Fruit fly (Drosophila melanogaster) whole organism, embryonic: ENCODE data around the gene CG31559.
A peak's percentile ranks its signal among the peaks of the same experiment; 100 is the strongest.

Experiments used
- Adf1 ChIP-seq: fragments of 200-800 bp; sonication (Bioruptor generic); IDR thresholded peaks from 2 replicates; pipeline ENCODE4 v1.3.6; 2022; ENCODE audit warnings: missing biosample characterization, missing genetic modification characterization
- Asciz ChIP-seq: fragments of 200-800 bp; sonication (Bioruptor generic); optimal IDR thresholded peaks from 2 replicates; lab custom pipeline; 2017; ENCODE audit warnings: missing biosample characterization, mild to moderate bottlenecking, missing genetic modification characterization, missing genetic modification reagents
- Blimp-1 ChIP-seq: fragments of 200-800 bp; sonication (Bioruptor generic); optimal IDR thresholded peaks from 3 replicates; lab custom pipeline; 2018; ENCODE audit warnings: missing biosample characterization, missing genetic modification characterization, mild to moderate bottlenecking, moderate library complexity, missing genetic modification reagents
- C15 ChIP-seq: fragments of 200-800 bp; sonication (Bioruptor generic); IDR thresholded peaks from 3 replicates; pipeline ENCODE4 v1.3.6; 2022; ENCODE audit warnings: missing biosample characterization, missing genetic modification characterization
- CG11247 ChIP-seq: fragments of 200-800 bp; sonication (Bioruptor generic); IDR thresholded peaks from 2 replicates; pipeline ENCODE4 v1.3.6; 2022; ENCODE audit warnings: missing biosample characterization, missing genetic modification characterization
- CG11504 ChIP-seq: fragments of 200-800 bp; sonication (Bioruptor generic); optimal IDR thresholded peaks from 3 replicates; lab custom pipeline; 2019; ENCODE audit warnings: missing biosample characterization, mild to moderate bottlenecking, missing genetic modification characterization, moderate library complexity
- CG1233 ChIP-seq: fragments of 200-800 bp; sonication (Bioruptor generic); optimal IDR thresholded peaks from 4 replicates; lab custom pipeline; 2018; ENCODE audit warnings: missing biosample characterization, mild to moderate bottlenecking, missing genetic modification characterization
- CG12659 ChIP-seq: fragments of 200-800 bp; sonication (Bioruptor generic); optimal IDR thresholded peaks from 3 replicates; lab custom pipeline; 2017; ENCODE audit warnings: mild to moderate bottlenecking, missing biosample characterization, missing genetic modification reagents, missing genetic modification characterization
- CG15514 ChIP-seq: fragments of 200-800 bp; sonication (Bioruptor generic); optimal IDR thresholded peaks from 3 replicates; lab custom pipeline; 2017; ENCODE audit warnings: missing biosample characterization, missing genetic modification characterization, mild to moderate bottlenecking, moderate library complexity, missing genetic modification reagents
- CG17328 ChIP-seq: fragments of 200-800 bp; sonication (Bioruptor generic); IDR thresholded peaks from 2 replicates; pipeline ENCODE4 v1.3.6; 2022; ENCODE audit warnings: missing biosample characterization, missing genetic modification characterization
- CG18764 ChIP-seq: fragments of 200-800 bp; sonication (Bioruptor generic); optimal IDR thresholded peaks from 3 replicates; lab custom pipeline; 2016; ENCODE audit warnings: missing biosample characterization, missing genetic modification characterization
- CG2199 ChIP-seq: fragments of 200-800 bp; sonication (Bioruptor generic); IDR thresholded peaks from 3 replicates; pipeline ENCODE4 v1.3.6; 2022; ENCODE audit warnings: missing biosample characterization, missing genetic modification characterization
- CG2202 ChIP-seq: fragments of 200-800 bp; sonication (Bioruptor generic); optimal IDR thresholded peaks from 2 replicates; lab custom pipeline; 2018; ENCODE audit warnings: missing biosample characterization, mild to moderate bottlenecking, missing genetic modification characterization
- CG2875 ChIP-seq: fragments of 200-800 bp; sonication (Bioruptor generic); optimal IDR thresholded peaks from 2 replicates; lab custom pipeline; 2017; ENCODE audit warnings: missing biosample characterization, mild to moderate bottlenecking, missing genetic modification characterization, missing genetic modification reagents
- CG31441 ChIP-seq: fragments of 200-800 bp; sonication (Bioruptor generic); IDR thresholded peaks from 2 replicates; pipeline ENCODE4 v1.3.6; 2022; ENCODE audit warnings: missing biosample characterization, missing genetic modification characterization
- CG3407 ChIP-seq: fragments of 200-800 bp; sonication (Bioruptor generic); optimal IDR thresholded peaks from 2 replicates; lab custom pipeline; 2018; ENCODE audit warnings: missing biosample characterization, mild to moderate bottlenecking, missing genetic modification characterization
- CG4707 ChIP-seq: fragments of 200-800 bp; sonication (Bioruptor generic); optimal IDR thresholded peaks from 2 replicates; lab custom pipeline; 2018; ENCODE audit warnings: missing biosample characterization, mild to moderate bottlenecking, missing genetic modification characterization, moderate library complexity
- CG6813 ChIP-seq: fragments of 200-800 bp; sonication (Bioruptor generic); optimal IDR thresholded peaks from 2 replicates; lab custom pipeline; 2017; ENCODE audit warnings: missing biosample characterization, missing genetic modification characterization, mild to moderate bottlenecking, moderate library complexity, missing genetic modification reagents
- CG7987 ChIP-seq: fragments of 200-800 bp; sonication (Bioruptor generic); optimal IDR thresholded peaks from 2 replicates; lab custom pipeline; 2018; ENCODE audit warnings: missing biosample characterization, mild to moderate bottlenecking, missing genetic modification characterization, moderate library complexity
- CG8089 ChIP-seq: fragments of 200-800 bp; sonication (Bioruptor generic); optimal IDR thresholded peaks from 3 replicates; lab custom pipeline; 2016; ENCODE audit warnings: missing biosample characterization, missing genetic modification characterization
- CoRest ChIP-seq: fragments of 200-800 bp; sonication (Bioruptor generic); optimal IDR thresholded peaks from 3 replicates; lab custom pipeline; 2018; ENCODE audit warnings: missing biosample characterization, mild to moderate bottlenecking, missing genetic modification characterization, moderate library complexity
- HHEX ChIP-seq: fragments of 200-800 bp; sonication (Bioruptor generic); optimal IDR thresholded peaks from 3 replicates; lab custom pipeline; 2017; ENCODE audit warnings: missing biosample characterization, mild to moderate bottlenecking, missing genetic modification characterization, missing genetic modification reagents
- Lim3 ChIP-seq: fragments of 200-800 bp; sonication (Bioruptor generic); IDR thresholded peaks from 2 replicates; pipeline ENCODE4 v1.3.6; 2022; ENCODE audit warnings: missing biosample characterization, missing genetic modification characterization
- Med ChIP-seq: fragments of 200-800 bp; sonication (Bioruptor generic); peaks from one replicate; lab custom pipeline; 2016; ENCODE audit warnings: missing biosample characterization, missing genetic modification characterization, mild to moderate bottlenecking, inconsistent platforms, moderate library complexity
- Nf-YB ChIP-seq: fragments of 200-800 bp; sonication (Bioruptor generic); optimal IDR thresholded peaks from 3 replicates; lab custom pipeline; 2019; ENCODE audit warnings: missing biosample characterization, mild to moderate bottlenecking, missing genetic modification characterization, moderate library complexity
- PHDP ChIP-seq: fragments of 200-800 bp; sonication (Bioruptor generic); optimal IDR thresholded peaks from 3 replicates; lab custom pipeline; 2018; ENCODE audit warnings: missing biosample characterization, mild to moderate bottlenecking, missing genetic modification characterization, moderate library complexity
- Sox100B ChIP-seq: fragments of 200-800 bp; sonication (Bioruptor generic); optimal IDR thresholded peaks from 3 replicates; lab custom pipeline; 2018; ENCODE audit warnings: missing biosample characterization, mild to moderate bottlenecking, missing genetic modification characterization
- Vsx1 ChIP-seq: fragments of 200-800 bp; sonication (Bioruptor generic); optimal IDR thresholded peaks from 2 replicates; lab custom pipeline; 2017; ENCODE audit warnings: missing biosample characterization, mild to moderate bottlenecking, missing genetic modification characterization, missing genetic modification reagents
- Xbp1 ChIP-seq: fragments of 200-800 bp; sonication (Bioruptor generic); optimal IDR thresholded peaks from 3 replicates; lab custom pipeline; 2016; ENCODE audit warnings: missing biosample characterization, mild to moderate bottlenecking, missing genetic modification characterization
- bcd ChIP-seq: fragments of 200-800 bp; sonication (Bioruptor generic); optimal IDR thresholded peaks from 2 replicates; lab custom pipeline; 2017; ENCODE audit warnings: missing biosample characterization, mild to moderate bottlenecking, missing genetic modification characterization
- chif ChIP-seq, 2 experiments: fragments of 200-800 bp; sonication (Bioruptor generic); optimal IDR thresholded peaks; 3 replicates each; lab custom pipeline; 2016; ENCODE audit warnings: missing biosample characterization in 2 of 2, missing genetic modification characterization in 2 of 2
- chm ChIP-seq: fragments of 200-800 bp; sonication (Bioruptor generic); IDR thresholded peaks from 2 replicates; pipeline ENCODE4 v1.3.6; 2022; ENCODE audit warnings: missing biosample characterization, missing genetic modification characterization
- ci ChIP-seq: fragments of 200-800 bp; sonication (Bioruptor generic); IDR thresholded peaks from 3 replicates; pipeline ENCODE4 v1.3.6; 2022; ENCODE audit warnings: missing biosample characterization, missing genetic modification characterization
- dmrt99B ChIP-seq: fragments of 200-800 bp; sonication (Bioruptor generic); optimal IDR thresholded peaks from 2 replicates; lab custom pipeline; 2018; ENCODE audit warnings: missing biosample characterization, mild to moderate bottlenecking, missing genetic modification characterization, moderate library complexity
- dpn ChIP-seq, 2 experiments: fragments of 200-800 bp; sonication (Bioruptor generic); optimal IDR thresholded peaks; 3 replicates each; lab custom pipeline; 2016; ENCODE audit warnings: missing biosample characterization in 2 of 2, missing genetic modification characterization in 2 of 2
- en ChIP-seq: fragments of 200-800 bp; sonication (Bioruptor generic); optimal IDR thresholded peaks from 2 replicates; lab custom pipeline; 2016; ENCODE audit warnings: missing biosample characterization, missing genetic modification characterization
- fd64A ChIP-seq: fragments of 200-800 bp; sonication (Bioruptor generic); optimal IDR thresholded peaks from 3 replicates; lab custom pipeline; 2018; ENCODE audit warnings: missing biosample characterization, mild to moderate bottlenecking, missing genetic modification characterization
- kah ChIP-seq: fragments of 200-800 bp; sonication (Bioruptor generic); optimal IDR thresholded peaks from 2 replicates; lab custom pipeline; 2018; ENCODE audit warnings: missing biosample characterization, mild to moderate bottlenecking, missing genetic modification characterization
- odd ChIP-seq: fragments of 200-800 bp; sonication (Bioruptor generic); optimal IDR thresholded peaks from 2 replicates; lab custom pipeline; 2017; ENCODE audit warnings: missing biosample characterization, mild to moderate bottlenecking, missing genetic modification characterization
- onecut ChIP-seq: fragments of 200-800 bp; sonication (Bioruptor generic); IDR thresholded peaks from 2 replicates; pipeline ENCODE4 v1.3.6; 2022; ENCODE audit warnings: missing biosample characterization, missing genetic modification characterization
- org-1 ChIP-seq: fragments of 200-800 bp; sonication (Bioruptor generic); optimal IDR thresholded peaks from 2 replicates; lab custom pipeline; 2017; ENCODE audit warnings: missing biosample characterization, missing genetic modification characterization
- pan ChIP-seq, 4 experiments: fragments of >200 bp in 3 of 4; fragments of 200-800 bp in 1 of 4; sonication (Bioruptor generic) in 1 of 4; optimal IDR thresholded peaks in 3 of 4; IDR thresholded peaks in 1 of 4; 2 replicates each; pipeline versions ENCODE4 v1.3.6 to Lab custom; 2017 to 2022; ENCODE audit warnings: missing biosample characterization in 2 of 4, missing genetic modification characterization in 2 of 4, mixed read lengths in 1 of 4
- sens ChIP-seq: fragments of 200-800 bp; sonication (Bioruptor generic); peaks from one replicate; lab custom pipeline; 2016; ENCODE audit warnings: missing biosample characterization, missing genetic modification characterization
- seq ChIP-seq: fragments of 200-800 bp; sonication (Bioruptor generic); IDR thresholded peaks from 2 replicates; pipeline ENCODE4 v1.3.6; 2022; ENCODE audit warnings: missing biosample characterization, missing genetic modification characterization
- sqz ChIP-seq: fragments of 200-800 bp; sonication (Bioruptor generic); optimal IDR thresholded peaks from 3 replicates; lab custom pipeline; 2018; ENCODE audit warnings: missing biosample characterization, mild to moderate bottlenecking, missing genetic modification characterization
- trh ChIP-seq: fragments of 200-800 bp; sonication (Bioruptor generic); optimal IDR thresholded peaks from 2 replicates; lab custom pipeline; 2016; ENCODE audit warnings: missing biosample characterization, missing genetic modification characterization
- ttk ChIP-seq: fragments of 200-800 bp; sonication (Bioruptor generic); IDR thresholded peaks from 2 replicates; pipeline ENCODE4 v2.1.2; 2022; ENCODE audit warnings: missing biosample characterization, missing genetic modification characterization
- vvl ChIP-seq: fragments of 200-800 bp; sonication (Bioruptor generic); IDR thresholded peaks from 2 replicates; pipeline ENCODE4 v1.3.6; 2022; ENCODE audit warnings: missing biosample characterization, missing genetic modification characterization
- zen2 ChIP-seq: fragments of 200-800 bp; sonication (Bioruptor generic); IDR thresholded peaks from 3 replicates; pipeline ENCODE4 v1.3.6; 2022; ENCODE audit warnings: missing biosample characterization, missing genetic modification characterization; ENCODE audit not compliant: partially characterized antibody

Gene CG31559

DNA sequence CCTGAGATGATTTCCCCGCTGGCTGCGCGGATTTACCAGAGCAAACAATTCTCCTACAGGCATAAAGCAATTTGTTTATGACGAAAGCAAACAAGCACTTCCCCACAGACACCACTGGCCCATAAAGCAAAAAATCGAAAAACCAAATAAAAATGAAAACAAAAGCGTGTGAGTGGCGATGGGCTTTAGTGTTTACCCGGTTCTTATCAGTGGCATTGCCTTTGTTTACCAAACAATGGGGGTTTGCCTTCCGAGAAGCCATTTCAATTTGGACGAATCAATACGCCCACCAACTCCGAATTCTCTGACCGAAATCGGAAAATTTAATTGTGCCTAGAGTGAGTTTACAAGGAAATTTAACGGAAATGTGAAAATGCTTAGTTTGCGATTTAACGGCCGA, 25.5 kb upstream of the CG31559 start:
- no peak for TF ChIP-seq C15 (GFP tag; lab: Robert Waterston, UW)
- peak; percentile 11 for TF ChIP-seq CoRest (tag; lab: Kevin White, UChicago)
- peak; percentile 36 for TF ChIP-seq CG7987 (GFP tag; lab: Kevin White, UChicago)
- peak; percentile 69 for TF ChIP-seq PHDP
- TF ChIP-seq CG31441 = peak; percentile 33; the same call in 1 of the 2 replicates
- peak; percentile 52 for TF ChIP-seq CG3407 (GFP tag; lab: Kevin White, UChicago)
- TF ChIP-seq CG2202 = peak; percentile 13
- TF ChIP-seq CG17328 (GFP tag; lab: Robert Waterston, UW) = 0 out of 2 replicates have a peak, but pooled peaks have one; percentile 37
- TF ChIP-seq fd64A (GFP tag; lab: Kevin White, UChicago) = peak; percentile 49
- TF ChIP-seq CG15514 (GFP tag; lab: Kevin White, UChicago) = peak; percentile 26
- TF ChIP-seq ci (GFP tag; lab: Robert Waterston, UW) = peak; percentile 61; the same call in 1 of the 3 replicates
- peak; percentile 29 for TF ChIP-seq odd (GFP tag; lab: Kevin White, UChicago)
- no peak for TF ChIP-seq pan (optimal IDR thresholded peaks at IDR 0.05; lab: Kevin White, UChicago)
- TF ChIP-seq pan (GFP tag; optimal IDR thresholded peaks at IDR 0.05 in 1 of 2, IDR thresholded peaks at IDR 0.05 in 1 of 2) = peak in 1 of 2 experiments; percentile 23
- peak; percentile 60 for TF ChIP-seq Blimp-1 (GFP tag; lab: Kevin White, UChicago)
- peak; percentile 42 for TF ChIP-seq org-1
- no peak for TF ChIP-seq CG12659 (GFP tag; lab: Kevin White, UChicago)
- peak in 1 of 2 experiments; percentile 29 for TF ChIP-seq chif (GFP tag; optimal IDR thresholded peaks at IDR 0.05; lab: Kevin White, UChicago)
- peak; percentile 35 for TF ChIP-seq Vsx1 (GFP tag; lab: Kevin White, UChicago)
- TF ChIP-seq sqz (GFP tag; lab: Kevin White, UChicago) = no peak
- peak; percentile 82; the same call in 1 of the 3 replicates for TF ChIP-seq CG2199 (GFP tag; lab: Robert Waterston, UW)
- no peak for TF ChIP-seq CG8089 (GFP tag; lab: Kevin White, UChicago)
- TF ChIP-seq CG2875 (GFP tag; lab: Kevin White, UChicago) = peak; percentile 46
- peak; percentile 10 for TF ChIP-seq dmrt99B (tag; lab: Kevin White, UChicago)
- TF ChIP-seq seq = 0 out of 2 replicates have a peak, but pooled peaks have one; percentile 23
- peak; percentile 28 for TF ChIP-seq CG4707 (GFP tag; lab: Kevin White, UChicago)
- peak; percentile 55 for TF ChIP-seq CG1233 (GFP tag; lab: Kevin White, UChicago)
- TF ChIP-seq Xbp1 (GFP tag; lab: Kevin White, UChicago) = no peak
- 0 out of 2 replicates have a peak, but pooled peaks have one; percentile 12 for TF ChIP-seq ttk (GFP tag; lab: Robert Waterston, UW)
- peak; percentile 4 for TF ChIP-seq kah (GFP tag; lab: Kevin White, UChicago)
- TF ChIP-seq vvl (GFP tag; lab: Robert Waterston, UW) = no peak
- peak; percentile 19; the same call in 1 of the 2 replicates for TF ChIP-seq chm (GFP tag; lab: Robert Waterston, UW)
- peak; percentile 50 for TF ChIP-seq onecut (GFP tag; lab: Robert Waterston, UW)
- peak; percentile 87 for TF ChIP-seq Med (GFP tag; lab: Kevin White, UChicago)
- TF ChIP-seq CG11504 (tag; lab: Kevin White, UChicago) = peak; percentile 35
- no peak for TF ChIP-seq Lim3 (GFP tag; lab: Robert Waterston, UW)
- TF ChIP-seq bcd (GFP tag; lab: Kevin White, UChicago) = no peak
- no peak for TF ChIP-seq Adf1 (GFP tag; lab: Robert Waterston, UW)
- TF ChIP-seq CG11247 = 0 out of 2 replicates have a peak, but pooled peaks have one; percentile 33
- TF ChIP-seq Nf-YB (GFP tag; lab: Kevin White, UChicago) = peak; percentile 7
- peak; percentile 45 for TF ChIP-seq Asciz (GFP tag; lab: Kevin White, UChicago)
- TF ChIP-seq en = no peak
- peak; percentile 41 for TF ChIP-seq CG6813
- peak; percentile 83 for TF ChIP-seq sens
- TF ChIP-seq CG18764 (GFP tag; lab: Kevin White, UChicago) = peak; percentile 5
- TF ChIP-seq HHEX (GFP tag; lab: Kevin White, UChicago) = peak; percentile 21
- no peak for TF ChIP-seq trh (GFP tag; lab: Kevin White, UChicago)
- peak in 1 of 2 experiments; percentile 16 for TF ChIP-seq dpn (GFP tag; optimal IDR thresholded peaks at IDR 0.05; lab: Kevin White, UChicago)
- TF ChIP-seq Sox100B = peak; percentile 18
- TF ChIP-seq zen2 (GFP tag; lab: Robert Waterston, UW) = no peak
